Worm (Caenorhabditis elegans) whole organism, L4 larva: ENCODE measurements around the gene nos-1.
A peak's percentile ranks its signal among the peaks of the same experiment; 100 is the strongest.

ENCODE experiments used
- F49E8.2 ChIP-seq: sonication (generic microtip); optimal IDR thresholded peaks from 2 replicates; lab custom pipeline; 2016; ENCODE audit warnings: missing compliant biosample characterization, mild to moderate bottlenecking, missing genetic modification characterization, borderline replicate concordance
- Y48G9A.11 ChIP-seq: fragments of 200-800 bp; sonication (Bioruptor generic); IDR thresholded peaks from 2 replicates; pipeline ENCODE4 v1.3.6; 2022; ENCODE audit warnings: missing genetic modification reagents, missing genetic modification characterization, missing compliant biosample characterization
- ZK546.5 ChIP-seq, 2 experiments: sonication (generic microtip); optimal IDR thresholded peaks; 2 replicates each; lab custom pipeline; 2017; ENCODE audit warnings: missing biosample characterization in 2 of 2, missing genetic modification characterization in 2 of 2
- aly-2 ChIP-seq: sonication (generic microtip); optimal IDR thresholded peaks from 2 replicates; lab custom pipeline; 2018; ENCODE audit warnings: missing biosample characterization, missing genetic modification characterization
- arid-1 ChIP-seq: fragments of 200-800 bp; sonication (Bioruptor generic); conservative IDR thresholded peaks from 2 replicates; pipeline ENCODE4 v1.3.6; 2022; ENCODE audit warnings: missing genetic modification reagents, missing genetic modification characterization, missing compliant biosample characterization
- ctbp-1 ChIP-seq: fragments of 200-800 bp; sonication (Bioruptor generic); IDR thresholded peaks from 2 replicates; pipeline ENCODE4 v1.3.6; 2022; ENCODE audit warnings: missing genetic modification reagents, missing genetic modification characterization, missing compliant biosample characterization
- daf-8 ChIP-seq: fragments of 200-800 bp; sonication (Bioruptor generic); IDR thresholded peaks from 2 replicates; pipeline ENCODE4 v1.3.6; 2022; ENCODE audit warnings: missing genetic modification characterization, missing compliant biosample characterization
- dmd-9 ChIP-seq: fragments of 200-800 bp; sonication (Bioruptor generic); IDR thresholded peaks from 2 replicates; pipeline ENCODE4 v1.3.6; 2022; ENCODE audit warnings: missing genetic modification reagents, missing genetic modification characterization, missing compliant biosample characterization
- dve-1 ChIP-seq: sonication (generic microtip); optimal IDR thresholded peaks from 2 replicates; lab custom pipeline; 2017; ENCODE audit warnings: antibody characterized with exemption, mild to moderate bottlenecking, missing genetic modification characterization, missing compliant biosample characterization; ENCODE audit not compliant: insufficient read depth
- egl-43 ChIP-seq: fragments of 200-800 bp; sonication (Bioruptor generic); IDR thresholded peaks from 2 replicates; pipeline ENCODE4 v1.3.6; 2022; ENCODE audit warnings: missing genetic modification reagents, missing genetic modification characterization, missing compliant biosample characterization
- hlh-30 ChIP-seq: sonication (generic microtip); optimal IDR thresholded peaks from 2 replicates; lab custom pipeline; 2017; ENCODE audit warnings: antibody characterized with exemption, mild to moderate bottlenecking, missing genetic modification characterization, missing compliant biosample characterization; ENCODE audit not compliant: insufficient read depth
- jun-1 ChIP-seq: fragments of 150-350 bp; optimal IDR thresholded peaks from 2 replicates; lab custom pipeline; 2014; ENCODE audit warnings: missing biosample characterization, missing genetic modification reagents, missing genetic modification characterization
- lim-7 ChIP-seq: fragments of 200-800 bp; sonication (Bioruptor generic); IDR thresholded peaks from 2 replicates; pipeline ENCODE4 v1.3.6; 2022; ENCODE audit warnings: missing genetic modification characterization, missing compliant biosample characterization
- lin-13 ChIP-seq: fragments of 150-350 bp; optimal IDR thresholded peaks from 2 replicates; lab custom pipeline; 2014; ENCODE audit warnings: missing biosample characterization, missing genetic modification reagents, missing genetic modification characterization
- lin-38 ChIP-seq: fragments of 200-800 bp; sonication (Bioruptor generic); IDR thresholded peaks from 2 replicates; pipeline ENCODE4 v1.3.6; 2022; ENCODE audit warnings: missing genetic modification reagents, missing genetic modification characterization, missing compliant biosample characterization
- lin-39 ChIP-seq: fragments of 150-350 bp; optimal IDR thresholded peaks from 2 replicates; lab custom pipeline; 2014; ENCODE audit warnings: missing biosample characterization, missing genetic modification reagents, missing genetic modification characterization
- lir-3 ChIP-seq: sonication (generic microtip); optimal IDR thresholded peaks from 2 replicates; lab custom pipeline; 2016; ENCODE audit warnings: mild to moderate bottlenecking, missing genetic modification characterization, missing compliant biosample characterization
- lsy-2 ChIP-seq, 2 experiments: fragments of 150-350 bp in 1 of 2; sonication (generic microtip) in 1 of 2; optimal IDR thresholded peaks; 2 replicates each; lab custom pipeline; 2014 to 2017; ENCODE audit warnings: missing biosample characterization in 2 of 2, missing genetic modification characterization in 2 of 2
- nhr-28 ChIP-seq: fragments of 150-350 bp; optimal IDR thresholded peaks from 2 replicates; lab custom pipeline; 2014; ENCODE audit warnings: missing biosample characterization, missing genetic modification characterization
- nhr-41 ChIP-seq: fragments of 200-800 bp; sonication (Bioruptor generic); IDR thresholded peaks from 2 replicates; pipeline ENCODE4 v1.3.6; 2022; ENCODE audit warnings: missing genetic modification reagents, missing genetic modification characterization, missing compliant biosample characterization
- nhr-6 ChIP-seq: fragments of 150-350 bp; optimal IDR thresholded peaks from 2 replicates; lab custom pipeline; 2014; ENCODE audit warnings: missing biosample characterization, missing genetic modification characterization
- rbr-2 ChIP-seq: sonication (generic microtip); optimal IDR thresholded peaks from 2 replicates; lab custom pipeline; 2016; ENCODE audit warnings: missing genotype, missing genetic modification characterization, missing compliant biosample characterization
- saeg-2 ChIP-seq: fragments of 200-800 bp; sonication (Bioruptor generic); IDR thresholded peaks from 2 replicates; pipeline ENCODE4 v1.3.6; 2022; ENCODE audit warnings: missing genetic modification reagents, missing genetic modification characterization, missing compliant biosample characterization
- set-16 ChIP-seq: fragments of 200-800 bp; sonication (Bioruptor generic); IDR thresholded peaks from 2 replicates; pipeline ENCODE4 v1.3.6; 2022; ENCODE audit warnings: missing genetic modification reagents, missing genetic modification characterization, missing compliant biosample characterization
- skn-1 ChIP-seq: fragments of 150-350 bp; optimal IDR thresholded peaks from 2 replicates; lab custom pipeline; 2014; ENCODE audit warnings: missing biosample characterization, missing genetic modification characterization
- snpc-1.2 ChIP-seq: fragments of 200-800 bp; sonication (Bioruptor generic); IDR thresholded peaks from 2 replicates; pipeline ENCODE4 v1.3.6; 2022; ENCODE audit warnings: missing genetic modification reagents, missing genetic modification characterization, missing compliant biosample characterization
- spr-1 ChIP-seq: sonication (generic microtip); optimal IDR thresholded peaks from 2 replicates; lab custom pipeline; 2016; ENCODE audit warnings: mild to moderate bottlenecking, missing genetic modification characterization, missing compliant biosample characterization
- spr-3 ChIP-seq: fragments of 200-800 bp; sonication (Bioruptor generic); optimal IDR thresholded peaks from 2 replicates; lab custom pipeline; 2018; ENCODE audit warnings: mild to moderate bottlenecking, missing genetic modification characterization, missing compliant biosample characterization
- tra-1 ChIP-seq: fragments of 200-800 bp; sonication (Bioruptor generic); IDR thresholded peaks from 2 replicates; pipeline ENCODE4 v1.3.6; 2022; ENCODE audit warnings: missing genetic modification reagents, missing genetic modification characterization, missing compliant biosample characterization
- unc-130 ChIP-seq: sonication (generic microtip); optimal IDR thresholded peaks from 2 replicates; lab custom pipeline; 2016; ENCODE audit warnings: missing genetic modification reagents, missing genetic modification characterization, missing compliant biosample characterization
- unc-62 ChIP-seq, 3 experiments: fragments of 150-350 bp in 1 of 3; sonication (generic microtip); optimal IDR thresholded peaks in 2 of 3; peaks in 1 of 3; 1 replicate in 1 of 3; 2 replicates in 2 of 3; lab custom pipeline; 2014 to 2017; ENCODE audit warnings: missing biosample characterization in 3 of 3, missing genetic modification characterization in 3 of 3, missing genetic modification reagents in 3 of 3, missing genotype in 1 of 3
- vab-7 ChIP-seq: fragments of 200-800 bp; sonication (Bioruptor generic); IDR thresholded peaks from 2 replicates; pipeline ENCODE4 v1.3.6; 2022; ENCODE audit warnings: missing genetic modification reagents, missing genetic modification characterization, missing compliant biosample characterization
- zag-1 ChIP-seq: fragments of 150-350 bp; optimal IDR thresholded peaks from 2 replicates; lab custom pipeline; 2014; ENCODE audit warnings: missing biosample characterization, missing genetic modification characterization
- ztf-11 ChIP-seq: fragments of 150-350 bp; optimal IDR thresholded peaks from 2 replicates; lab custom pipeline; 2014; ENCODE audit warnings: missing biosample characterization, missing genetic modification characterization

Gene nos-1

ce11 chrII:10935336-10935735 lies 17.6 kb downstream of the nos-1 start (continued):
- TF ChIP-seq lin-39 (tag; lab: Kevin White, UChicago): no peak
- TF ChIP-seq spr-1 (tag; lab: Kevin White, UChicago): no peak
- no peak for TF ChIP-seq ZK546.5 (tag; optimal IDR thresholded peaks at IDR 0.05; lab: Kevin White, UChicago)
- TF ChIP-seq jun-1 (tag; lab: Kevin White, UChicago): no peak
- peak; percentile 76 for TF ChIP-seq lin-38
- no peak for TF ChIP-seq aly-2 (tag; lab: Kevin White, UChicago)
- TF ChIP-seq hlh-30 (tag; lab: Kevin White, UChicago): no peak
- TF ChIP-seq nhr-41 (GFP tag; lab: Robert Waterston, UW): no peak
- TF ChIP-seq lsy-2 (tag; optimal IDR thresholded peaks at IDR 0.05; lab: Kevin White, UChicago): no peak
- TF ChIP-seq rbr-2: no peak
- no peak for TF ChIP-seq lir-3 (tag; lab: Kevin White, UChicago)
- peak; percentile 68 for TF ChIP-seq unc-130 (GFP tag; lab: Kevin White, UChicago)
- no peak for TF ChIP-seq tra-1 (GFP tag; lab: Robert Waterston, UW)
- TF ChIP-seq dmd-9 (GFP tag; lab: Robert Waterston, UW): no peak
- TF ChIP-seq spr-3 (GFP tag; lab: Kevin White, UChicago): no peak
- no peak for TF ChIP-seq ztf-11 (tag; lab: Kevin White, UChicago)
- no peak for TF ChIP-seq nhr-28 (tag; lab: Kevin White, UChicago)
- TF ChIP-seq daf-8 (GFP tag; lab: Robert Waterston, UW): no peak

ce11 chrII:10934786-10935185 lies 18.2 kb downstream of the nos-1 start, which contains the start of gene R03D7.2:
Gene R03D7.2 (minus strand): TSS chrII:10935184.
- TF ChIP-seq lim-7 (GFP tag; lab: Robert Waterston, UW) (0 out of 2 replicates have a peak, but pooled peaks have one; percentile 12), egl-43 (GFP tag; lab: Robert Waterston, UW) (0 out of 2 replicates have a peak, but pooled peaks have one; percentile 33), zag-1 (no peak), vab-7 (no peak), snpc-1.2 (GFP tag; lab: Robert Waterston, UW) (no peak), set-16 (GFP tag; lab: Robert Waterston, UW) (peak; percentile 95)

- TF ChIP-seq lin-13 (GFP tag; lab: Kevin White, UChicago): peak; percentile 13
- TF ChIP-seq spr-1 (tag; lab: Kevin White, UChicago): no peak
- TF ChIP-seq lin-38: peak; percentile 60
- TF ChIP-seq dve-1 (tag; lab: Kevin White, UChicago): no peak
- 0 out of 2 replicates have a peak, but pooled peaks have one; percentile 8 for TF ChIP-seq arid-1
- peak; percentile 19; the same call in 1 of the 2 replicates for TF ChIP-seq set-16 (GFP tag; lab: Robert Waterston, UW)
- TF ChIP-seq skn-1 (tag; lab: Kevin White, UChicago): no peak
- TF ChIP-seq ctbp-1: no peak
- no peak for TF ChIP-seq saeg-2 (GFP tag; lab: Robert Waterston, UW)
- TF ChIP-seq F49E8.2 (tag; lab: Kevin White, UChicago): peak; percentile 25
- TF ChIP-seq nhr-6 (tag; lab: Kevin White, UChicago): no peak
- TF ChIP-seq unc-62 (GFP tag; optimal IDR thresholded peaks at IDR 0.05 in 1 of 2; lab: Kevin White, UChicago): peak in 1 of 2 experiments; percentile 20
- TF ChIP-seq unc-62 (tag; optimal IDR thresholded peaks at IDR 0.05; lab: Kevin White, UChicago): no peak
Observed at ce11 chrII:10933948-10934722, 18.8 kb downstream of the nos-1 start.

- TF ChIP-seq egl-43 (GFP tag; lab: Robert Waterston, UW) (peak; percentile 62; the same call in 1 of the 2 replicates), Y48G9A.11 (GFP tag; lab: Robert Waterston, UW) (0 out of 2 replicates have a peak, but pooled peaks have one; percentile 6), set-16 (GFP tag; lab: Robert Waterston, UW) (peak; percentile 96)
Observed at ce11 chrII:10932725-10933124, 20.2 kb downstream of the nos-1 start.
